Worm (Caenorhabditis elegans) whole organism, late embryonic: Measurements from ENCODE around the gene K06H7.7.

ENCODE experiments used
- dmd-4 ChIP-seq: sonication (generic microtip); optimal IDR thresholded peaks from 2 replicates; lab custom pipeline; 2016; ENCODE audit warnings: borderline replicate concordance, missing genetic modification characterization, missing compliant biosample characterization
- fkh-10 ChIP-seq: fragments of 150-350 bp; optimal IDR thresholded peaks from 2 replicates; lab custom pipeline; 2014; ENCODE audit warnings: missing biosample characterization, missing genetic modification reagents, missing genetic modification characterization
- nfya-1 ChIP-seq: sonication (generic microtip); optimal IDR thresholded peaks from 2 replicates; lab custom pipeline; 2017; ENCODE audit warnings: missing genetic modification characterization, mild to moderate bottlenecking, missing compliant biosample characterization, antibody characterized with exemption, moderate library complexity

DNA sequence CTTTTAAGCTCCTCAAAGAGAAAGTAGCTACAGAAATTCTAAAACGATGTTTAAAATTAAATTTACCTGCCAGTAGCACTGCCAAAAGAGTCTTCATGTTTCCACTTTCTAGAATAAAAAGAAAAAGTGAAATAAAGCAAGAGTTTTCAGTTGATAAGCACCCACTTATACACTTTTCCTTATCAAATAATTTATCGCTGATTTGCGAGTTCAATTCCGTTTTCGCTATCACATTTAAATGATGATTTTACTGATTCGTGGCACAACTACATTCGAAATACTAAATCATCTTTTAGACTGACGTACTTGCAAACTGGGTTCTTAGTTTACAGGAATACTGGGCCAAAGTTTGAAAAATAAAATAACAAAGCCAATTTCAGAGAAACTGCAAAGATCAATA, 34.3 kb downstream of the K06H7.7 start, which contains the start of gene K12H4.7:
- no peak for TF ChIP-seq fkh-10 (GFP tag; lab: Kevin White, UChicago)
- no peak for TF ChIP-seq nfya-1 (tag; lab: Kevin White, UChicago)
- TF ChIP-seq dmd-4 (tag; lab: Kevin White, UChicago) = no peak
